Worm (Caenorhabditis elegans) whole organism, L3 larva: ENCODE data around the gene fzo-1.

Source experiments
- ZK546.5 ChIP-seq: sonication (generic microtip); optimal IDR thresholded peaks from 2 replicates; lab custom pipeline; 2017; ENCODE audit warnings: missing biosample characterization, missing genetic modification characterization
- aly-2 ChIP-seq: fragments of 150-350 bp; optimal IDR thresholded peaks from 2 replicates; lab custom pipeline; 2014; ENCODE audit warnings: missing biosample characterization, missing genetic modification characterization
- ama-1 ChIP-seq: fragments of 150-350 bp; optimal IDR thresholded peaks from 2 replicates; lab custom pipeline; 2018
- ceh-82 ChIP-seq: fragments of 150-350 bp; optimal IDR thresholded peaks from 2 replicates; lab custom pipeline; 2014; ENCODE audit warnings: missing biosample characterization, missing genetic modification characterization
- ceh-9 ChIP-seq: sonication (generic microtip); optimal IDR thresholded peaks from 2 replicates; lab custom pipeline; 2018; ENCODE audit warnings: missing biosample characterization, missing genetic modification characterization
- daf-12 ChIP-seq: fragments of 150-350 bp; optimal IDR thresholded peaks from 2 replicates; lab custom pipeline; 2014; ENCODE audit warnings: missing biosample characterization, missing genetic modification reagents, missing genetic modification characterization
- egl-5 ChIP-seq: fragments of 150-350 bp; optimal IDR thresholded peaks from 2 replicates; lab custom pipeline; 2017; ENCODE audit warnings: missing biosample characterization, missing genetic modification reagents, missing genetic modification characterization, inconsistent platforms
- elt-1 ChIP-seq: fragments of 150-350 bp; optimal IDR thresholded peaks from 2 replicates; lab custom pipeline; 2014; ENCODE audit warnings: missing biosample characterization, missing genetic modification characterization
- elt-3 ChIP-seq, 3 experiments: fragments of 150-350 bp in 1 of 3; sonication (generic microtip) in 2 of 3; optimal IDR thresholded peaks; 2 replicates in 2 of 3; 4 replicates in 1 of 3; lab custom pipeline; 2014 to 2017; ENCODE audit warnings: missing biosample characterization in 3 of 3, missing genetic modification characterization in 3 of 3
- eor-1 ChIP-seq, 2 experiments: fragments of 150-350 bp; optimal IDR thresholded peaks; 2 replicates each; lab custom pipeline; 2014 to 2018; ENCODE audit warnings: missing biosample characterization in 2 of 2, missing genetic modification characterization in 2 of 2
- fkh-10 ChIP-seq: sonication (generic microtip); optimal IDR thresholded peaks from 2 replicates; lab custom pipeline; 2017; ENCODE audit warnings: missing biosample characterization, missing genetic modification reagents, missing genetic modification characterization
- fos-1 ChIP-seq: fragments of 150-350 bp; optimal IDR thresholded peaks from 2 replicates; lab custom pipeline; 2014; ENCODE audit warnings: missing biosample characterization, missing genetic modification characterization
- hmg-11 ChIP-seq: sonication (generic microtip); optimal IDR thresholded peaks from 2 replicates; lab custom pipeline; 2016; ENCODE audit warnings: missing genetic modification characterization, missing compliant biosample characterization
- jun-1 ChIP-seq: fragments of 150-350 bp; optimal IDR thresholded peaks from 2 replicates; lab custom pipeline; 2014; ENCODE audit warnings: missing biosample characterization, missing genetic modification reagents, missing genetic modification characterization
- lin-15B ChIP-seq: fragments of 150-350 bp; optimal IDR thresholded peaks from 2 replicates; lab custom pipeline; 2014; ENCODE audit warnings: missing biosample characterization, missing genetic modification characterization
- lin-39 ChIP-seq: fragments of 150-350 bp; optimal IDR thresholded peaks from 2 replicates; lab custom pipeline; 2018; ENCODE audit warnings: missing biosample characterization, missing genetic modification reagents, missing genetic modification characterization
- lsy-12 ChIP-seq: sonication (generic microtip); optimal IDR thresholded peaks from 2 replicates; lab custom pipeline; 2016; ENCODE audit warnings: mild to moderate bottlenecking, missing genetic modification characterization, missing compliant biosample characterization
- mdl-1 ChIP-seq: fragments of 150-350 bp; optimal IDR thresholded peaks from 2 replicates; lab custom pipeline; 2014; ENCODE audit warnings: missing biosample characterization, missing genetic modification characterization
- nfya-1 ChIP-seq: sonication (generic microtip); optimal IDR thresholded peaks from 2 replicates; lab custom pipeline; 2017; ENCODE audit warnings: missing genetic modification characterization, mild to moderate bottlenecking, missing compliant biosample characterization, antibody characterized with exemption, moderate library complexity; ENCODE audit not compliant: insufficient read depth
- nhr-11 ChIP-seq: fragments of 150-350 bp; optimal IDR thresholded peaks from 2 replicates; lab custom pipeline; 2014; ENCODE audit warnings: missing biosample characterization, missing genetic modification characterization
- nhr-12 ChIP-seq: fragments of 150-350 bp; optimal IDR thresholded peaks from 2 replicates; lab custom pipeline; 2014; ENCODE audit warnings: missing biosample characterization, missing genetic modification characterization
- nhr-23 ChIP-seq: fragments of 150-350 bp; optimal IDR thresholded peaks from 2 replicates; lab custom pipeline; 2014; ENCODE audit warnings: missing biosample characterization, missing genetic modification reagents, missing genetic modification characterization
- nhr-237 ChIP-seq: fragments of 150-350 bp; optimal IDR thresholded peaks from 2 replicates; lab custom pipeline; 2014; ENCODE audit warnings: missing biosample characterization, missing genetic modification characterization
- nhr-25 ChIP-seq: sonication (generic microtip); optimal IDR thresholded peaks from 2 replicates; lab custom pipeline; 2017; ENCODE audit warnings: missing biosample characterization, missing genetic modification characterization
- nhr-67 ChIP-seq: fragments of 150-350 bp; optimal IDR thresholded peaks from 2 replicates; lab custom pipeline; 2014; ENCODE audit warnings: missing biosample characterization, missing genetic modification characterization
- nhr-76 ChIP-seq: fragments of 150-350 bp; sonication (generic microtip); optimal IDR thresholded peaks from 5 replicates; lab custom pipeline; 2014; ENCODE audit warnings: missing biosample characterization, missing genetic modification characterization
- nhr-77 ChIP-seq: fragments of 150-350 bp; optimal IDR thresholded peaks from 2 replicates; lab custom pipeline; 2014; ENCODE audit warnings: missing biosample characterization, missing genetic modification characterization
- skn-1 ChIP-seq: fragments of 150-350 bp; optimal IDR thresholded peaks from 2 replicates; lab custom pipeline; 2014; ENCODE audit warnings: missing biosample characterization, missing genetic modification characterization
- tbx-2 ChIP-seq: sonication (generic microtip); optimal IDR thresholded peaks from 2 replicates; lab custom pipeline; 2016; ENCODE audit warnings: mild to moderate bottlenecking, missing genetic modification characterization, missing compliant biosample characterization
- unc-39 ChIP-seq: sonication (generic microtip); optimal IDR thresholded peaks from 4 replicates; lab custom pipeline; 2017; ENCODE audit warnings: missing biosample characterization, missing genetic modification characterization
- unc-62 ChIP-seq: fragments of 150-350 bp; sonication (generic microtip); optimal IDR thresholded peaks from 4 replicates; lab custom pipeline; 2014; ENCODE audit warnings: missing biosample characterization, missing genetic modification reagents, missing genetic modification characterization
- zag-1 ChIP-seq: fragments of 150-350 bp; optimal IDR thresholded peaks from 2 replicates; lab custom pipeline; 2014; ENCODE audit warnings: missing biosample characterization, missing genetic modification characterization
- ztf-11 ChIP-seq: fragments of 150-350 bp; optimal IDR thresholded peaks from 2 replicates; lab custom pipeline; 2014; ENCODE audit warnings: missing biosample characterization, missing genetic modification characterization
- ztf-4 ChIP-seq: fragments of 150-350 bp; optimal IDR thresholded peaks from 2 replicates; lab custom pipeline; 2014; ENCODE audit warnings: missing biosample characterization, missing genetic modification characterization

fzo-1 gene

DNA sequence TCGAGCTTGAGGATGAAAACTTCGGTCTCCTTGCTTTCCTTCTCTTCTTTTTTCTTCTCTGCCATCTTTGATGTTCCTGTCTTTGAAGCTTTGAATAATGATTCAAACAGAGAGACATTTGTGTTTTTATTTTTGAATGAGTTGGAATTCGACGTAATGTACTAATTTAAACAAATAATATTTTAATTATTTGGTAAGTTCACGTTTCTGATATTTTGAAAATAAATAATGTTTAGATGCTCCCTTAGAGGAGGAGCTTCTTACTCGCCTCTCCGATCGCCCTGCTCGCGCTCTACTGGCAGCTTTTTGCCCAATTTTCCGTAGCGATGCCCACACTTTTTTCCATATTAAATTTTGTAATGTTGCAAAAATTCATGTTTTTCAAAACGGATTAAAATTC lies 34.9 kb downstream of the fzo-1 start, which contains the start of the genes K05F1.9 and K05F1.1:
K05F1.9 (minus strand) TSS at position 101 of the 400 bp plus-strand sequence.
K05F1.1 (plus strand) TSS at position 308 of the 400 bp plus-strand sequence.
- no peak for TF ChIP-seq fkh-10
- TF ChIP-seq lsy-12 (tag; lab: Kevin White, UChicago): no peak
- no peak for TF ChIP-seq hmg-11 (tag; lab: Kevin White, UChicago)
- TF ChIP-seq ztf-4 (tag; lab: Kevin White, UChicago): no peak
- TF ChIP-seq skn-1 (tag; lab: Kevin White, UChicago): no peak
- TF ChIP-seq unc-62 (GFP tag; lab: Kevin White, UChicago): no peak
- TF ChIP-seq mdl-1 (tag; lab: Kevin White, UChicago): no peak
- TF ChIP-seq nhr-237 (tag; lab: Kevin White, UChicago): no peak
- no peak for TF ChIP-seq nhr-76 (tag; lab: Kevin White, UChicago)
- no peak for TF ChIP-seq zag-1 (tag; lab: Kevin White, UChicago)
- no peak for TF ChIP-seq nhr-25 (tag; lab: Kevin White, UChicago)

ce11 chrII:5799553-5799952 lies 36.5 kb downstream of the fzo-1 start, which contains the start of gene K05F1.8:
Gene K05F1.8, minus strand, starts transcription at chrII:5799653.
- no peak for TF ChIP-seq daf-12 (tag; lab: Kevin White, UChicago)
- no peak for TF ChIP-seq ZK546.5 (tag; lab: Kevin White, UChicago)
- no peak for TF ChIP-seq lsy-12 (tag; lab: Kevin White, UChicago)
- no peak for TF ChIP-seq elt-3 (tag; optimal IDR thresholded peaks at IDR 0.05; lab: Kevin White, UChicago)
- TF ChIP-seq mdl-1 (tag; lab: Kevin White, UChicago): no peak
- TF ChIP-seq nhr-11 (tag; lab: Kevin White, UChicago): no peak
- no peak for TF ChIP-seq zag-1 (tag; lab: Kevin White, UChicago)
- no peak for TF ChIP-seq skn-1 (tag; lab: Kevin White, UChicago)
- TF ChIP-seq nhr-23 (tag; lab: Kevin White, UChicago): no peak

DNA sequence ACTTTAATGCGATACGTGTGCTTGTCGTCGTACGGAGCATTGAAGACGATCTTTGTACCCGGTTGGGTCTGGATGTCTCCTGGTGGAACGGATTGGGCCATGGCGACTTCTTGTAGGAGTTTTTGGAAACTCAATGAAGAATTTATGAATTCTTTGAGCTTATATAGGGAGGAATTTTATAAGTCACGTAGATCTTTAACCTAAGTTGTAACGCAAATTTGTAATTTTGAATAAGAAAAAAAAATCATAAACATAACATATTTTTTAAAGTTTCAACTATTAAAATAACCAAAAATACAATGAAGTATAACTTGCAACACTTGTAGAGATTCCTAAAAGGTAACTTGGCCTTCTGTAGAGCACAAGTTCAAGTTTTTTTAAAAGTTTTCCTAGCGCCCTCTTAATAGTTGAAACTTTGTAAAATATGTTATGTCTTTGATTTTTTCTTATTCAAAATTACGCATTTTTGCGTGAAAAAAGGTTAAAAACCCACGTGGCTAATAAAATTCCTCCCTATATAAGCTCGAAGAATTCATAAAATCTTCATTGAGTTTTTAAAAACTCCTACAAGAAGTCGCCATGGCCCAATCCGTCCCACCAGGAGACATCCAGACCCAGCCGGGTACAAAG lies 38.5 kb downstream of the fzo-1 start, which contains the start of the genes msp-63 and msp-142:
msp-63 (minus strand) TSS at position 101 of the 630 bp plus-strand sequence.
msp-142 (plus strand) TSS at position 580 of the 630 bp plus-strand sequence.
- TF ChIP-seq ama-1 (lab: Kevin White, UChicago): no peak
- TF ChIP-seq nhr-77 (tag; lab: Kevin White, UChicago): no peak
- no peak for TF ChIP-seq ceh-9
- TF ChIP-seq hmg-11 (tag; lab: Kevin White, UChicago): no peak
- no peak for TF ChIP-seq ceh-82 (tag; lab: Kevin White, UChicago)
- TF ChIP-seq nhr-12 (tag; lab: Kevin White, UChicago): no peak
- no peak for TF ChIP-seq tbx-2
- TF ChIP-seq ztf-11 (tag; lab: Kevin White, UChicago): no peak
- TF ChIP-seq zag-1 (tag; lab: Kevin White, UChicago): no peak
- no peak for TF ChIP-seq nhr-25 (tag; lab: Kevin White, UChicago)
- TF ChIP-seq ZK546.5 (tag; lab: Kevin White, UChicago): no peak
- no peak for TF ChIP-seq nhr-67 (tag; lab: Kevin White, UChicago)
- no peak for TF ChIP-seq egl-5 (tag; lab: Kevin White, UChicago)
- TF ChIP-seq fkh-10: no peak
- TF ChIP-seq, all 47 proteins: peak for 0

- TF ChIP-seq nhr-76 (tag; lab: Kevin White, UChicago) (no peak), jun-1 (tag; lab: Kevin White, UChicago) (no peak), fos-1 (tag; lab: Kevin White, UChicago) (no peak), ama-1 (lab: Kevin White, UChicago) (no peak), nhr-67 (tag; lab: Kevin White, UChicago) (no peak), aly-2 (tag; lab: Kevin White, UChicago) (no peak), ceh-82 (tag; lab: Kevin White, UChicago) (no peak), nhr-23 (tag; lab: Kevin White, UChicago) (no peak)
These were observed 41.8 kb downstream of the fzo-1 start, which contains the start of gene acdh-8 for ce11 chrII:5794195-5794594. Gene acdh-8, plus strand, starts transcription at chrII:5794495.

DNA sequence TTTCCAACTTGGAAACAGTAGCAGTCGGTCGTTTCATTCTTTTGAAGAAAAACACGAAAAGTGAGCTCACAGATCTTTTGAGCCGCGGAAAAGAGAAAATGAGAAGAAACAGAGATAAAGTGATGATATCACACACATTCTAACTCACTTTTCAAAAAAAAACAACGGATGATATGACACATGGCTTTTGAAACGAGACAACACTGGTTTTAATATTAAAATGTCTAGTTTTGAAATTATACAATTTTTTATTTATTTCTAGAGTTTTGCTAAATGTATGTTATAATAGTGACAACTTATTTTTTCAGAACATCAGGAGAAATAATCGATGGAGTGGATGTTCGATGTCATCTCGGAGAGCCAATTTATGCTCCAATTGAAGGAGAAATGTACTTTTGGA lies 43.5 kb downstream of the fzo-1 start, which contains the start of gene K05F1.14:
K05F1.14 (minus strand) TSS at position 101 of the 400 bp plus-strand sequence.
- TF ChIP-seq fos-1 (tag; lab: Kevin White, UChicago) (no peak), egl-5 (tag; lab: Kevin White, UChicago) (no peak), skn-1 (tag; lab: Kevin White, UChicago) (no peak), hmg-11 (tag; lab: Kevin White, UChicago) (no peak), elt-3 (tag; optimal IDR thresholded peaks at IDR 0.05; lab: Kevin White, UChicago) (no peak), nhr-77 (tag; lab: Kevin White, UChicago) (no peak), elt-1 (tag; lab: Kevin White, UChicago) (no peak), eor-1 (tag; optimal IDR thresholded peaks at IDR 0.05; lab: Kevin White, UChicago) (no peak), ceh-82 (tag; lab: Kevin White, UChicago) (no peak), nhr-11 (tag; lab: Kevin White, UChicago) (no peak), daf-12 (tag; lab: Kevin White, UChicago) (no peak), lin-15B (tag; lab: Kevin White, UChicago) (no peak), nfya-1 (no peak), jun-1 (tag; lab: Kevin White, UChicago) (no peak), unc-39 (tag; lab: Kevin White, UChicago) (no peak), zag-1 (tag; lab: Kevin White, UChicago) (no peak), lin-39 (no peak)
